Fruit fly (Drosophila melanogaster): ENCODE data around the gene CG8475.

The CG8475 gene

dm6 chr2L:8162307-8163024 lies 34.3 kb downstream of the CG8475 start, which contains the start of gene Acbp1 (continued):
- TF ChIP-seq gsb-n (tag; optimal IDR thresholded peaks at IDR 0.05) (peak; percentile 98), ap (GFP tag; IDR thresholded peaks at IDR 0.05) (peak; percentile 78), eyg (GFP tag; optimal IDR thresholded peaks at IDR 0.05) (peak; percentile 93), CG6272 (GFP tag; IDR thresholded peaks at IDR 0.05) (peak; percentile 91), tup (GFP tag; optimal IDR thresholded peaks at IDR 0.05) (peak; percentile 79), PHDP (tag; optimal IDR thresholded peaks at IDR 0.05) (peak; percentile 99), Blimp-1 (GFP tag; optimal IDR thresholded peaks at IDR 0.05) (peak; percentile 96), bigmax (GFP tag; optimal IDR thresholded peaks at IDR 0.05) (peak; percentile 74), pnt (GFP tag; optimal IDR thresholded peaks at IDR 0.05) (peak; percentile 95), CG2678 (tag; optimal IDR thresholded peaks at IDR 0.05) (peak; percentile 99), Dad (GFP tag; optimal IDR thresholded peaks at IDR 0.05) (peak; percentile 91), CG11093 (GFP tag; IDR thresholded peaks at IDR 0.05) (peak; percentile 84), jing (GFP tag; optimal IDR thresholded peaks at IDR 0.05) (peak; percentile 83), CG14667 (GFP tag; IDR thresholded peaks at IDR 0.05) (peak; percentile 80), pum (GFP tag; optimal IDR thresholded peaks at IDR 0.05) (peak; percentile 96), CG12236 (GFP tag; optimal IDR thresholded peaks at IDR 0.05) (peak; percentile 89), Dll (GFP tag; IDR thresholded peaks at IDR 0.05; ENCODE audit: partially characterized antibody) (peak; percentile 86), CG11695 (GFP tag; IDR thresholded peaks at IDR 0.05) (peak; percentile 94), CkIIα-i1 (GFP tag; IDR thresholded peaks at IDR 0.05) (no peak), CG17186 (GFP tag; optimal IDR thresholded peaks at IDR 0.05) (peak; percentile 58), bowl (GFP tag; IDR thresholded peaks at IDR 0.05) (peak; percentile 70), p53 (GFP tag; optimal IDR thresholded peaks at IDR 0.05) (peak; percentile 93), CG4730 (GFP tag; IDR thresholded peaks at IDR 0.05) (peak; percentile 88), CG12744 (GFP tag; optimal IDR thresholded peaks at IDR 0.05) (peak; percentile 94), dysf (GFP tag; IDR thresholded peaks at IDR 0.05) (peak; percentile 95), unc-4 (GFP tag; IDR thresholded peaks at IDR 0.05; ENCODE audit: partially characterized antibody) (peak; percentile 89), CG10274 (GFP tag; optimal IDR thresholded peaks at IDR 0.05) (peak; percentile 83), Oaz (GFP tag; IDR thresholded peaks at IDR 0.05) (peak; percentile 76), CG16779 (GFP tag; IDR thresholded peaks at IDR 0.05) (peak; percentile 82), Pdp1 (GFP tag; optimal IDR thresholded peaks at IDR 0.05) (peak; percentile 93 to 94), grau (tag; optimal IDR thresholded peaks at IDR 0.05) (peak; percentile 98), croc (GFP tag; conservative IDR thresholded peaks at IDR 0.05) (peak; percentile 78), pita (GFP tag; optimal IDR thresholded peaks at IDR 0.05) (no peak), CG17568 (GFP tag; optimal IDR thresholded peaks at IDR 0.05) (peak; percentile 98), Jarid2 (GFP tag; optimal IDR thresholded peaks at IDR 0.05) (no peak), Drgx (GFP tag; IDR thresholded peaks at IDR 0.05) (peak; percentile 90), CG4820 (GFP tag; optimal IDR thresholded peaks at IDR 0.05) (peak; percentile 100), tio (GFP tag; optimal IDR thresholded peaks at IDR 0.05) (peak; percentile 91), CG13894 (tag; optimal IDR thresholded peaks at IDR 0.05) (peak; percentile 98), scrt (GFP tag; optimal IDR thresholded peaks at IDR 0.05) (peak; percentile 98), oc (tag; optimal IDR thresholded peaks at IDR 0.05) (peak; percentile 95), schlank (tag; optimal IDR thresholded peaks at IDR 0.05) (peak; percentile 93), caup (GFP tag; optimal IDR thresholded peaks at IDR 0.05; ENCODE audit: severe bottlenecking) (peak; percentile 95), D19B (GFP tag; optimal IDR thresholded peaks at IDR 0.05) (peak; percentile 82), shn (GFP tag; optimal IDR thresholded peaks at IDR 0.05) (peak; percentile 96), Med (GFP tag) (peak; percentile 99), HmgZ (tag; optimal IDR thresholded peaks at IDR 0.05) (peak; percentile 97), en (GFP tag; optimal IDR thresholded peaks at IDR 0.05) (peak; percentile 92), CG43689 (GFP tag; IDR thresholded peaks at IDR 0.05) (peak; percentile 39)
